Fruit fly (Drosophila melanogaster): Measurements from ENCODE around the gene CG12538.

Gene CG12538

dm6 chr3R:13523435-13523834 is at the start of gene CG12538:
CG12538 (minus strand) TSS chr3R:13523535.
- TF ChIP-seq CTCF (optimal IDR thresholded peaks at IDR 0.05) (no peak), CG8478 (optimal IDR thresholded peaks at IDR 0.05) (no peak)

- TF ChIP-seq CTCF (optimal IDR thresholded peaks at IDR 0.05), result no peak
- TF ChIP-seq CG8478 (optimal IDR thresholded peaks at IDR 0.05), result no peak
These were observed 30.6 kb upstream of the CG12538 start for dm6 chr3R:13553875-13554399.

dm6 chr3R:13553152-13553874 is 30.0 kb upstream of the CG12538 start:
- TF ChIP-seq CG8478 (optimal IDR thresholded peaks at IDR 0.05), result no peak
- TF ChIP-seq CTCF (optimal IDR thresholded peaks at IDR 0.05), result no peak

dm6 chr3R:13549515-13549914 is 26.2 kb upstream of the CG12538 start:
- TF ChIP-seq CG8478 (optimal IDR thresholded peaks at IDR 0.05) (no peak), CTCF (optimal IDR thresholded peaks at IDR 0.05) (no peak)

dm6 chr3R:13548441-13548818 is 25.1 kb upstream of the CG12538 start:
- no peak for TF ChIP-seq CTCF (optimal IDR thresholded peaks at IDR 0.05)

dm6 chr3R:13547729-13548440 is 24.6 kb upstream of the CG12538 start:
- TF ChIP-seq CTCF (optimal IDR thresholded peaks at IDR 0.05), result no peak
- no peak for TF ChIP-seq CG8478 (optimal IDR thresholded peaks at IDR 0.05)

- no peak for TF ChIP-seq CG8478 (optimal IDR thresholded peaks at IDR 0.05)
- no peak for TF ChIP-seq CTCF (optimal IDR thresholded peaks at IDR 0.05)
These were observed 22.0 kb upstream of the CG12538 start, which contains the start of gene CG31337 for dm6 chr3R:13545300-13545699. CG31337 (minus strand) TSS chr3R:13545400.

- no peak for TF ChIP-seq CTCF (optimal IDR thresholded peaks at IDR 0.05)
- TF ChIP-seq CG8478 (optimal IDR thresholded peaks at IDR 0.05), result no peak
These were observed 15.5 kb upstream of the CG12538 start for dm6 chr3R:13538723-13539269.

dm6 chr3R:13529256-13529655 is 5.9 kb upstream of the CG12538 start, which contains the start of gene CG46457:
CG46457 (minus strand) TSS chr3R:13529356.
- TF ChIP-seq CTCF (optimal IDR thresholded peaks at IDR 0.05), result no peak
- TF ChIP-seq CG8478 (optimal IDR thresholded peaks at IDR 0.05), result no peak

dm6 chr3R:13526638-13527037 is 3.3 kb upstream of the CG12538 start:
- TF ChIP-seq CG8478 (optimal IDR thresholded peaks at IDR 0.05) (no peak), CTCF (optimal IDR thresholded peaks at IDR 0.05) (no peak)

dm6 chr3R:13525986-13526385 is 2.7 kb upstream of the CG12538 start:
- no peak for TF ChIP-seq CTCF (optimal IDR thresholded peaks at IDR 0.05)
- no peak for TF ChIP-seq CG8478 (optimal IDR thresholded peaks at IDR 0.05)

dm6 chr3R:13524672-13525071 is 1.3 kb upstream of the CG12538 start:
- no peak for TF ChIP-seq CG8478 (optimal IDR thresholded peaks at IDR 0.05)

- TF ChIP-seq CTCF (optimal IDR thresholded peaks at IDR 0.05), result no peak
- no peak for TF ChIP-seq CG8478 (optimal IDR thresholded peaks at IDR 0.05)
These were observed 13.5 kb downstream of the CG12538 start for dm6 chr3R:13509816-13510215.

- TF ChIP-seq CG8478 (optimal IDR thresholded peaks at IDR 0.05), result no peak
- TF ChIP-seq CTCF (optimal IDR thresholded peaks at IDR 0.05), result no peak
These were observed 41.1 kb downstream of the CG12538 start for dm6 chr3R:13482283-13482682.
